Worm (Caenorhabditis elegans): ENCODE results near the gene mans-2.

DNA sequence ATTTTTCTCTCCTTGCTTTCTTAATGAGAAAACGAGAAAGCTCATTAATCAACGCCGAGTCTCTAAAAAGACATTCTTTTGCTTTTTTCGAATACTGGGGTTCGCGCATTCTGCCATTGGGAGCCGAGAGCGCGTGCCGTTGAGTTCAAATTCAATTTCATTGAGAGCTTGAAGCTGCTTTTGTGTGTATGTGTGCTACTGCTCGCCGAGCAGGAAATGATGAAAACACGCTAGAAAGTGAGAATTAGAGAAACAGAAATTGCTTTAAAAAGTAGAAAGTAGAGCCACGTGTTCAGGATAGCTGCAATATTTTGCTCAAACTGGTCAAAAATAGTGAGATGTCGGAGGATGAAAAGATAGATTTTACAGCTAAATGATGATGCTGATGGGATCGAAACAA lies 40.4 kb upstream of the mans-2 start:
- TF ChIP-seq pha-4 (tag; optimal IDR thresholded peaks at IDR 0.05) (no peak), nfya-1 (tag; optimal IDR thresholded peaks at IDR 0.05) (no peak), pqm-1 (tag; optimal IDR thresholded peaks at IDR 0.05) (no peak), ceh-22 (tag; optimal IDR thresholded peaks at IDR 0.05) (no peak), T23F11.4 (GFP tag; optimal IDR thresholded peaks at IDR 0.05) (no peak), K02D7.2 (tag; optimal IDR thresholded peaks at IDR 0.05) (no peak), pros-1 (tag; optimal IDR thresholded peaks at IDR 0.05) (no peak), ceh-2 (tag; optimal IDR thresholded peaks at IDR 0.05) (no peak), ceh-48 (tag; optimal IDR thresholded peaks at IDR 0.05) (no peak), lin-11 (tag; optimal IDR thresholded peaks at IDR 0.05) (no peak), Y22D7AL.16 (tag; optimal IDR thresholded peaks at IDR 0.05) (no peak), hlh-8 (tag; optimal IDR thresholded peaks at IDR 0.05) (no peak)

Data from whole organism, late embryonic.